Fruit fly (Drosophila melanogaster): ENCODE results near the gene glec.

dm6 chr3R:21878473-21878872 is 22.4 kb upstream of the glec start, which contains the start of gene CG34148:
- TF ChIP-seq Abd-B (GFP tag; optimal IDR thresholded peaks at IDR 0.05), result no peak
- no peak for TF ChIP-seq foxo (GFP tag; optimal IDR thresholded peaks at IDR 0.05)
- no peak for TF ChIP-seq psq (GFP tag; optimal IDR thresholded peaks at IDR 0.05)
- no peak for TF ChIP-seq br (GFP tag; optimal IDR thresholded peaks at IDR 0.05)
- TF ChIP-seq Sp1 (GFP tag; optimal IDR thresholded peaks at IDR 0.05), result no peak

All from whole organism, wandering third instar larva.